Worm (Caenorhabditis elegans): ENCODE measurements around the gene Y34B4A.2.

Gene Y34B4A.2

DNA sequence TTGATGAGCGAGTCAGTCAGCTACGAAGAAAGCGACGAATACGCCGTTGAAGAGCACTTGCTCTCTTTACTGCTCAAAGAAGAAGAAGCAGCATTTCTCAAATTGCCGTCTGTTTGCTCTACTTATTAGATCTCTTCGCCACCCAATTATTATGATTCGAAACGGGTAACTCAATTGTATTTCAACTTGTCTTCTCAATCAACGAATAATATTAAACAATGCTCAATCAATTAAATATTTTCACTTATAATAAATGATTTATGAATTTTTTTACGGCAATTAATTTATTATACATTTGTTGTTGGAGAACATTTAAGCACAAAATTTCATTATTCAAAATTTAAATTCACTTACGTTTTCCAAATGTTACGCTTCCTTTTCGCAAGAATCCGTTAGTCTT is 1.0 kb upstream of the Y34B4A.2 start:
- TF ChIP-seq lsy-27 (tag; optimal IDR thresholded peaks at IDR 0.05; ENCODE audit: borderline replicate concordance, insufficient read depth): no peak
- no peak for TF ChIP-seq lag-1 (GFP tag; IDR thresholded peaks at IDR 0.05)

DNA sequence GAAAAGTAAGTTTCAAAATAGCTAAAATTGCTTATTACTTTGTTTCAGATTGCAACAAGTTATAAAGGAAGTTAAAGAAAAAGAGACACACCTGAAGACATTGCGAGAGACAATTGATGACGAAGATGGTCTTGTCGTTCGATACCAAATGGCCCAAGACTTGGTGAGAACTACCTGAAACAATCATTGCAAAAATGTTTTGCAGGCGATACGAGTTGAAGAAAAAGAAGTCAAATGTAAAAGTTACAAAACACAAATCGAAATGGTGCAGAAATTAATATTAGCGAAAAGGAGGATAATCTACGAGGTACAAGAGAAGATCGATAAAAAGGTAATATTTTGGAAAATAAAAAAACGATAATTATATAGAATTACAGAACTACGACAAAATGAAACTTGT is 377 bp downstream of the Y34B4A.2 start, which contains the start of gene rga-8:
Gene rga-8 (minus strand): TSS at position 101 of the 400 bp plus-strand sequence.
- TF ChIP-seq hlh-26 (GFP tag; conservative IDR thresholded peaks at IDR 0.05) (no peak), hmg-1.2 (GFP tag; IDR thresholded peaks at IDR 0.05) (no peak), fkh-3 (tag; optimal IDR thresholded peaks at IDR 0.05) (no peak), bed-1 (GFP tag; IDR thresholded peaks at IDR 0.05) (no peak), egl-44 (GFP tag; IDR thresholded peaks at IDR 0.05) (no peak), lin-40 (tag; optimal IDR thresholded peaks at IDR 0.05) (no peak), ceh-40 (GFP tag; IDR thresholded peaks at IDR 0.05) (no peak), hmg-20 (GFP tag; IDR thresholded peaks at IDR 0.05) (no peak), madf-6 (GFP tag; IDR thresholded peaks at IDR 0.05) (no peak), dpff-1 (tag; optimal IDR thresholded peaks at IDR 0.05) (no peak), nfya-1 (tag; optimal IDR thresholded peaks at IDR 0.05; ENCODE audit: borderline replicate concordance, insufficient read depth) (no peak), hrde-1 (tag; optimal IDR thresholded peaks at IDR 0.05; ENCODE audit: borderline replicate concordance) (no peak), ceh-79 (tag; optimal IDR thresholded peaks at IDR 0.05) (no peak), cebp-2 (GFP tag; IDR thresholded peaks at IDR 0.05) (no peak), unc-130 (GFP tag; optimal IDR thresholded peaks at IDR 0.05) (no peak)

DNA sequence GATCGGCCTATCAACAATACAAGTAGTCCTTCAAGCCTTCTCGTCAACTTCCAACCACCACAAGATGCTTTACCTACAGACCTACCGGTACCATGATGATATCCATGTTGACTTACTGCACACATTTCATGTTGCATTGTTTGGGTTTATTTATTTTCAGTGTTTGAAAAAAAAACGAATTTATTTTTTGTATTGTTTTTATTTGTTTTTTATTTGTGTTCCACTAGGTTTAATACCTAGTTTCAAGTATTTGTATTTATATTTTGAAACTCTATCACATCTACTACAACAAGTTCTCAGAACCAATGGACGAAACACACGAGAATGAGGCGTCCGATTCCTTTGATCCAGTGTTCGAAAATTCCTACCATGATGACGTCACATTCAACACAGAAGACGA is 4.2 kb downstream of the Y34B4A.2 start, which contains the start of gene vps-41:
Gene vps-41 (plus strand): TSS at position 301 of the 400 bp plus-strand sequence.
- TF ChIP-seq ceh-40 (GFP tag; IDR thresholded peaks at IDR 0.05) (no peak), Y56A3A.18 (GFP tag; IDR thresholded peaks at IDR 0.05) (no peak), let-526 (GFP tag; IDR thresholded peaks at IDR 0.05) (no peak), K11D2.4 (GFP tag; IDR thresholded peaks at IDR 0.05) (no peak), him-1 (tag; optimal IDR thresholded peaks at IDR 0.05) (no peak), cebp-1 (GFP tag; IDR thresholded peaks at IDR 0.05) (no peak), cebp-1 (tag; optimal IDR thresholded peaks at IDR 0.05) (no peak), bed-1 (GFP tag; IDR thresholded peaks at IDR 0.05) (no peak), ztf-26 (tag; optimal IDR thresholded peaks at IDR 0.05) (no peak), Y95B8A.8 (GFP tag; IDR thresholded peaks at IDR 0.05) (no peak), B0035.1 (tag; optimal IDR thresholded peaks at IDR 0.05) (no peak), die-1 (tag; optimal IDR thresholded peaks at IDR 0.05) (no peak), lsy-27 (tag; optimal IDR thresholded peaks at IDR 0.05; ENCODE audit: borderline replicate concordance, insufficient read depth) (no peak), mel-28 (tag; optimal IDR thresholded peaks at IDR 0.05; ENCODE audit: borderline replicate concordance) (no peak), lsl-1 (GFP tag; optimal IDR thresholded peaks at IDR 0.05) (no peak), nhr-120 (GFP tag; IDR thresholded peaks at IDR 0.05) (no peak), rcor-1 (GFP tag; IDR thresholded peaks at IDR 0.05) (no peak), lin-26 (GFP tag; IDR thresholded peaks at IDR 0.05) (no peak), mcd-1 (GFP tag; IDR thresholded peaks at IDR 0.05) (no peak), atf-7 (tag; optimal IDR thresholded peaks at IDR 0.05) (no peak), F57C9.4 (tag; optimal IDR thresholded peaks at IDR 0.05) (no peak)

DNA sequence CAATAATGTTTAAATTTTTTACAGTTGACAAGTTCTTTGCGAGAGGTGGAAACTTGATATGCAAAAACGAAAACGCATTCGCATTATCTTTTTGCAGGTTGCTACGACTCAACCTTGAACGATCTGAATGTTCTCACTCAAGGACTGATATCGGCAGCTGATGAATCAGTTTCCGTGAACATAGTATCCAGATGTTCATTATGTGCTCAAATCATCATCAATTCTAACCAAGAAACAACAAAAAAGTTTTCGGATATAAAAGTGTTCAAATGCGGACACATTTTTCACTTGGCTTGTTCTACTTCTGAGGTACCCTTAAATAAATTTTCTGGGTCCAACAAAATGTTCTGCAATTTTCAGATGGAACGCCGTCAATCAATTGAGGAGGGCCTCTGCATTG is 9.8 kb downstream of the Y34B4A.2 start:
- no peak for TF ChIP-seq B0019.2 (GFP tag; conservative IDR thresholded peaks at IDR 0.05)
- no peak for TF ChIP-seq snpc-4 (GFP tag; optimal IDR thresholded peaks at IDR 0.05)
- TF ChIP-seq snpc-4 (tag; optimal IDR thresholded peaks at IDR 0.05): no peak
- TF ChIP-seq lir-1 (GFP tag; conservative IDR thresholded peaks at IDR 0.05): no peak
- TF ChIP-seq mes-4 (tag; optimal IDR thresholded peaks at IDR 0.05): no peak
